Fruit fly (Drosophila melanogaster) whole organism, embryonic: ENCODE measurements around the gene CG12177.

Experiments
- CG7928 ChIP-seq: fragments of 200-800 bp; sonication (Bioruptor generic); optimal IDR thresholded peaks from 2 replicates; lab custom pipeline; 2017; ENCODE audit warnings: missing biosample characterization, mild to moderate bottlenecking, missing genetic modification characterization
- ci ChIP-seq: fragments of 200-800 bp; sonication (Bioruptor generic); IDR thresholded peaks from 3 replicates; pipeline ENCODE4 v1.3.6; 2022; ENCODE audit warnings: missing biosample characterization, missing genetic modification characterization
- dimm ChIP-seq: fragments of 200-800 bp; sonication (Bioruptor generic); IDR thresholded peaks from 2 replicates; pipeline ENCODE4 v1.3.6; 2022; ENCODE audit warnings: missing biosample characterization, missing genetic modification characterization
- insv ChIP-seq, 2 experiments: fragments of 200-800 bp; sonication (Bioruptor generic); optimal IDR thresholded peaks; 3 replicates each; lab custom pipeline; 2016 to 2018; ENCODE audit warnings: missing biosample characterization in 2 of 2, missing genetic modification characterization in 2 of 2
- lmd ChIP-seq: fragments of 200-800 bp; sonication (Bioruptor generic); IDR thresholded peaks from 2 replicates; pipeline ENCODE4 v1.3.6; 2022; ENCODE audit warnings: missing biosample characterization, missing genetic modification characterization
- peb ChIP-seq: fragments of 200-800 bp; sonication (Bioruptor generic); IDR thresholded peaks from 2 replicates; pipeline ENCODE4 v1.3.6; 2022; ENCODE audit warnings: missing biosample characterization, missing genetic modification characterization
- sens ChIP-seq: fragments of 200-800 bp; sonication (Bioruptor generic); peaks from one replicate; lab custom pipeline; 2016; ENCODE audit warnings: missing biosample characterization, missing genetic modification characterization
- wdn ChIP-seq: fragments of 200-800 bp; sonication (Bioruptor generic); IDR thresholded peaks from 2 replicates; pipeline ENCODE4 v1.3.6; 2022; ENCODE audit warnings: missing biosample characterization, missing genetic modification characterization

DNA sequence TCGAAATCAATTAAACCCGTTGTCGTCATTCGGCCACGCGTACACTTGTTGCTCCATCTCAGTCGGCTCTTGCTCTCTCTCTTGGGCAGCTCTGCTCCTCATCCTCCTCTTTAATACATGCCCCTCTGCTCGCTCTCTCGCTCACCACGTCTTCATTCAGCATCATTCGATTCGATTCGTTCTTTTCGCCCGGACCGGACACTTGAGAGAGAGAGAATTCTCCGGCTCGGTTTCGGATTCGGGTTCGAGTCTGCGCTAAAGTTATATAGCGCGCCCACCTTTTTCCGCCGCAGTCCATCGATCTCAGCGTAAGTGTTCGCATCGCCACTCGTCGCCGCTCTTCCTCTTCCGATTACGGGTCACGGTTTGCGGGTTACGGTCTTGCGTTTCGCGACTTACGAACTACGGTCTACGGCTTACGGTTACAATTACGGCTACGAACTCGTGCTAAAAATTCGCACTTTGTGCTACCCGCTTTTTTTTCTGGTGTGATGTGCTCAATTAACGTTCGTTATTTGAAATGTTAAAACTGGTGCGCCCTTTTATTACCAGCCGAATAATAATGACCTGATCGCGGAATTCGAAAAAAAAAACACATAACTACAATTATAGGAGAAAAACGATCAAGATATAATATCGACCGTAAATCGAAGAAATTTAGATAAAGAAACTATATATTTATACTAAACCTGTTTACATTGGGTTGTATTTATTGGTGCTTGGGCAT is 38.2 kb downstream of the CG12177 start:
- TF ChIP-seq CG7928 (GFP tag; lab: Kevin White, UChicago) (no peak), insv (GFP tag; optimal IDR thresholded peaks at IDR 0.05; lab: Kevin White, UChicago) (no peak), wdn (GFP tag; lab: Robert Waterston, UW) (no peak), lmd (GFP tag; lab: Robert Waterston, UW) (no peak), sens (GFP tag; lab: Kevin White, UChicago) (peak; percentile 56), ci (GFP tag; lab: Robert Waterston, UW) (peak; percentile 54; the same call in 2 of the 3 replicates), dimm (no peak), peb (GFP tag; lab: Robert Waterston, UW) (no peak)
